Fruit fly (Drosophila melanogaster): ENCODE data around the gene bip1.

DNA sequence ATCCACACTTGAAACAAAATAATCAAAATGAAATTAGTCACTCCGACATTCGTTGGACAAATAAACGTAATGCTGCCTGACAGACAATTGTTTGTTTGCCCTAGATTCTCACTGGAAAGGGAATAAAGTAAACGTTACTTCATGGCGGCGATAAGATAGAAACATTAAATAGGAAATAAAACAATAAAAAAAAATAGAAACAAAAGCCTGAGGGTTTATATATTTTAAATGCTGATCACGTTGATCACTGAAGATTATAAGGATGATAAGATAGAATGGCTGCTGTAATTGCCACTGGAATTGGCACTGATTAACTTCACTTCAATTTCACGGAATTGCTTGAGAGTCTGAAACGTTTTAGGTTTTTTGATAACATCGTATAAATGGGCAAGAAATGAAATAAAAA lies 39.8 kb downstream of the bip1 start:
- TF ChIP-seq CG11723 (GFP tag; optimal IDR thresholded peaks at IDR 0.05), result peak; percentile 23
- TF ChIP-seq D19B (GFP tag; optimal IDR thresholded peaks at IDR 0.05), result no peak
- TF ChIP-seq CG17359 (tag; optimal IDR thresholded peaks at IDR 0.05), result peak; percentile 27
- no peak for TF ChIP-seq kah (GFP tag; optimal IDR thresholded peaks at IDR 0.05)
- TF ChIP-seq oc (tag; optimal IDR thresholded peaks at IDR 0.05), result no peak
- no peak for TF ChIP-seq CG17361 (GFP tag; IDR thresholded peaks at IDR 0.05)
- TF ChIP-seq Gug (GFP tag; IDR thresholded peaks at IDR 0.05), result no peak
- peak; percentile 28 for TF ChIP-seq HHEX (GFP tag; optimal IDR thresholded peaks at IDR 0.05)
- peak; percentile 37 for TF ChIP-seq CG2875 (GFP tag; optimal IDR thresholded peaks at IDR 0.05)
- TF ChIP-seq Sox102F (GFP tag; optimal IDR thresholded peaks at IDR 0.05), result no peak
